Fruit fly (Drosophila melanogaster) whole organism, prepupa: Measurements from ENCODE around the gene bnb.

Source experiments
- CG10631 ChIP-seq: fragments of 200-800 bp; sonication (Bioruptor generic); optimal IDR thresholded peaks from 2 replicates; lab custom pipeline; 2016; ENCODE audit warnings: missing biosample characterization, missing genetic modification characterization
- CG10669 ChIP-seq: fragments of 200-800 bp; sonication (Bioruptor generic); optimal IDR thresholded peaks from 3 replicates; lab custom pipeline; 2018; ENCODE audit warnings: missing biosample characterization, mild to moderate bottlenecking, missing genetic modification characterization, moderate library complexity
- CG11294 ChIP-seq: fragments of 200-800 bp; sonication (Bioruptor generic); IDR thresholded peaks from 2 replicates; pipeline ENCODE4 v1.3.6; 2022; ENCODE audit warnings: missing biosample characterization, missing genetic modification characterization
- CG11762 ChIP-seq: fragments of 200-800 bp; sonication (Bioruptor generic); optimal IDR thresholded peaks from 3 replicates; lab custom pipeline; 2016; ENCODE audit warnings: missing biosample characterization, missing genetic modification characterization; ENCODE audit not compliant: insufficient read depth
- CG11902 ChIP-seq: fragments of 200-800 bp; sonication (Bioruptor generic); optimal IDR thresholded peaks from 3 replicates; lab custom pipeline; 2016; ENCODE audit warnings: missing biosample characterization, missing genetic modification characterization
- CG1621 ChIP-seq: fragments of 200-800 bp; sonication (Bioruptor generic); optimal IDR thresholded peaks from 3 replicates; lab custom pipeline; 2018; ENCODE audit warnings: missing biosample characterization, mild to moderate bottlenecking, missing genetic modification characterization
- CG3032 ChIP-seq: fragments of 200-800 bp; optimal IDR thresholded peaks from 2 replicates; lab custom pipeline; 2019; ENCODE audit warnings: missing biosample characterization, mild to moderate bottlenecking, missing genetic modification characterization, moderate library complexity
- CG32006 ChIP-seq: fragments of 200-800 bp; sonication (Bioruptor generic); optimal IDR thresholded peaks from 3 replicates; lab custom pipeline; 2017; ENCODE audit warnings: missing biosample characterization, mild to moderate bottlenecking, missing genetic modification characterization
- CG3919 ChIP-seq: fragments of 200-800 bp; sonication (Bioruptor generic); optimal IDR thresholded peaks from 3 replicates; lab custom pipeline; 2016; ENCODE audit warnings: missing biosample characterization, missing genetic modification characterization
- CG4318 ChIP-seq: fragments of 200-800 bp; sonication (Bioruptor generic); optimal IDR thresholded peaks from 3 replicates; lab custom pipeline; 2017; ENCODE audit warnings: missing biosample characterization, mild to moderate bottlenecking, missing genetic modification characterization
- CG6163 ChIP-seq: fragments of 200-800 bp; sonication (Bioruptor generic); IDR thresholded peaks from 3 replicates; pipeline ENCODE4 v1.3.6; 2022; ENCODE audit warnings: missing biosample characterization, missing genetic modification characterization
- CG6276 ChIP-seq: fragments of 200-800 bp; sonication (Bioruptor generic); optimal IDR thresholded peaks from 2 replicates; lab custom pipeline; 2017; ENCODE audit warnings: missing biosample characterization, mild to moderate bottlenecking, missing genetic modification characterization
- CG6792 ChIP-seq: fragments of 200-800 bp; sonication (Bioruptor generic); optimal IDR thresholded peaks from 3 replicates; lab custom pipeline; 2016; ENCODE audit warnings: missing biosample characterization, missing genetic modification characterization
- CG6808 ChIP-seq: fragments of 200-800 bp; sonication (Bioruptor generic); optimal IDR thresholded peaks from 3 replicates; lab custom pipeline; 2017; ENCODE audit warnings: missing biosample characterization, missing genetic modification characterization, mild to moderate bottlenecking, moderate library complexity, missing genetic modification reagents
- CG7368 ChIP-seq: fragments of 200-800 bp; sonication (Bioruptor generic); optimal IDR thresholded peaks from 3 replicates; lab custom pipeline; 2016; ENCODE audit warnings: missing biosample characterization, missing genetic modification characterization
- CG8119 ChIP-seq: fragments of 200-800 bp; sonication (Bioruptor generic); IDR thresholded peaks from 3 replicates; pipeline ENCODE4 v1.3.6; 2022; ENCODE audit warnings: missing biosample characterization, missing genetic modification characterization
- CG8319 ChIP-seq: fragments of 200-800 bp; sonication (Bioruptor generic); optimal IDR thresholded peaks from 3 replicates; lab custom pipeline; 2016; ENCODE audit warnings: missing biosample characterization, missing genetic modification characterization
- CG8632 ChIP-seq: fragments of 200-800 bp; sonication (Bioruptor generic); optimal IDR thresholded peaks from 3 replicates; lab custom pipeline; 2016; ENCODE audit warnings: missing biosample characterization, missing genetic modification characterization
- Eip75B ChIP-seq: fragments of 200-800 bp; sonication (Bioruptor generic); optimal IDR thresholded peaks from 3 replicates; lab custom pipeline; 2016; ENCODE audit warnings: missing biosample characterization, missing genetic modification characterization
- Eip93F ChIP-seq: fragments of 200-800 bp; sonication (Bioruptor generic); optimal IDR thresholded peaks from 2 replicates; lab custom pipeline; 2016; ENCODE audit warnings: missing biosample characterization, mild to moderate bottlenecking, missing genetic modification characterization
- Ets21C ChIP-seq: fragments of 200-800 bp; sonication (Bioruptor generic); optimal IDR thresholded peaks from 3 replicates; lab custom pipeline; 2016; ENCODE audit warnings: missing biosample characterization, missing genetic modification characterization
- Ets96B ChIP-seq: fragments of 200-800 bp; optimal IDR thresholded peaks from 2 replicates; lab custom pipeline; 2019; ENCODE audit warnings: missing biosample characterization, mild to moderate bottlenecking, missing genetic modification characterization, moderate library complexity
- Gug ChIP-seq: fragments of 200-800 bp; sonication (Bioruptor generic); IDR thresholded peaks from 2 replicates; pipeline ENCODE4 v1.3.6; 2022; ENCODE audit warnings: missing biosample characterization, missing genetic modification characterization
- Hr38 ChIP-seq: sonication (Bioruptor generic); optimal IDR thresholded peaks from 2 replicates; lab custom pipeline; 2016; ENCODE audit warnings: missing biosample characterization, missing genetic modification characterization
- Lpt ChIP-seq: fragments of 200-800 bp; sonication (Bioruptor generic); optimal IDR thresholded peaks from 3 replicates; lab custom pipeline; 2016; ENCODE audit warnings: missing biosample characterization, missing genetic modification characterization
- Smox ChIP-seq: fragments of 200-800 bp; sonication (Bioruptor generic); optimal IDR thresholded peaks from 3 replicates; lab custom pipeline; 2016; ENCODE audit warnings: missing biosample characterization, missing genetic modification characterization
- Sox102F ChIP-seq: fragments of 200-800 bp; sonication (Bioruptor generic); optimal IDR thresholded peaks from 2 replicates; lab custom pipeline; 2016; ENCODE audit warnings: missing biosample characterization, mild to moderate bottlenecking, missing genetic modification characterization
- Sox15 ChIP-seq: fragments of 200-800 bp; sonication (Bioruptor generic); optimal IDR thresholded peaks from 3 replicates; lab custom pipeline; 2016; ENCODE audit warnings: missing biosample characterization, missing genetic modification characterization
- achi ChIP-seq: fragments of 200-800 bp; sonication (Bioruptor generic); optimal IDR thresholded peaks from 3 replicates; lab custom pipeline; 2016; ENCODE audit warnings: missing biosample characterization, missing genetic modification characterization
- acj6 ChIP-seq: fragments of 200-800 bp; sonication (Bioruptor generic); optimal IDR thresholded peaks from 3 replicates; lab custom pipeline; 2016; ENCODE audit warnings: missing biosample characterization, missing genetic modification characterization
- dac ChIP-seq: fragments of 200-800 bp; sonication (Bioruptor generic); optimal IDR thresholded peaks from 2 replicates; lab custom pipeline; 2017; ENCODE audit warnings: missing biosample characterization, mild to moderate bottlenecking, missing genetic modification characterization
- dsx ChIP-seq: fragments of 200-800 bp; optimal IDR thresholded peaks from 3 replicates; lab custom pipeline; 2019; ENCODE audit warnings: missing biosample characterization, mild to moderate bottlenecking, missing genetic modification characterization, moderate library complexity; ENCODE audit not compliant: poor library complexity, severe bottlenecking
- esn ChIP-seq: fragments of 200-800 bp; sonication (Bioruptor generic); optimal IDR thresholded peaks from 2 replicates; lab custom pipeline; 2016; ENCODE audit warnings: missing biosample characterization, mild to moderate bottlenecking, missing genetic modification characterization, moderate library complexity
- fd59A ChIP-seq: fragments of 200-800 bp; sonication (Bioruptor generic); optimal IDR thresholded peaks from 2 replicates; lab custom pipeline; 2017; ENCODE audit warnings: missing biosample characterization, mild to moderate bottlenecking, missing genetic modification characterization, missing genetic modification reagents
- lz ChIP-seq: fragments of 200-800 bp; sonication (Bioruptor generic); optimal IDR thresholded peaks from 3 replicates; lab custom pipeline; 2016; ENCODE audit warnings: missing biosample characterization, missing genetic modification characterization
- net ChIP-seq: fragments of 200-800 bp; sonication (Bioruptor generic); optimal IDR thresholded peaks from 3 replicates; lab custom pipeline; 2016; ENCODE audit warnings: missing biosample characterization, missing genetic modification characterization
- pdm3 ChIP-seq: fragments of 200-800 bp; sonication (Bioruptor generic); optimal IDR thresholded peaks from 3 replicates; lab custom pipeline; 2016; ENCODE audit warnings: missing biosample characterization, missing genetic modification characterization
- salr ChIP-seq, 2 experiments: fragments of 200-800 bp; sonication (Bioruptor generic); optimal IDR thresholded peaks; 3 replicates each; lab custom pipeline; 2016 to 2018; ENCODE audit warnings: missing biosample characterization in 2 of 2, missing genetic modification characterization in 2 of 2, mild to moderate bottlenecking in 1 of 2
- spab ChIP-seq: fragments of 200-800 bp; sonication (Bioruptor generic); optimal IDR thresholded peaks from 2 replicates; lab custom pipeline; 2017; ENCODE audit warnings: missing biosample characterization, mild to moderate bottlenecking, missing genetic modification characterization, missing genetic modification reagents
- ss ChIP-seq, 2 experiments: fragments of 200-800 bp; sonication (Bioruptor generic); optimal IDR thresholded peaks; 2 replicates in 1 of 2; 3 replicates in 1 of 2; lab custom pipeline; 2017 to 2018; ENCODE audit warnings: mild to moderate bottlenecking in 2 of 2, missing biosample characterization in 2 of 2, missing genetic modification characterization in 2 of 2, moderate library complexity in 1 of 2
- topi ChIP-seq: fragments of 200-800 bp; sonication (Bioruptor generic); optimal IDR thresholded peaks from 3 replicates; lab custom pipeline; 2016; ENCODE audit warnings: missing biosample characterization, missing genetic modification characterization
- vri ChIP-seq: fragments of 200-800 bp; sonication (Bioruptor generic); optimal IDR thresholded peaks from 3 replicates; lab custom pipeline; 2016; ENCODE audit warnings: missing biosample characterization, mild to moderate bottlenecking, missing genetic modification characterization

The bnb gene

dm6 chrX:18812111-18812510 lies 14.6 kb upstream of the bnb start:
- TF ChIP-seq CG11902 (GFP tag; lab: Kevin White, UChicago) (no peak), acj6 (GFP tag; lab: Kevin White, UChicago) (no peak), CG8632 (GFP tag; lab: Kevin White, UChicago) (no peak)

- no peak for TF ChIP-seq acj6 (GFP tag; lab: Kevin White, UChicago)
- no peak for TF ChIP-seq pdm3
- TF ChIP-seq Ets96B (tag; lab: Kevin White, UChicago) = no peak
- no peak for TF ChIP-seq CG6808 (GFP tag; lab: Kevin White, UChicago)
- no peak for TF ChIP-seq spab (GFP tag; lab: Kevin White, UChicago)
- TF ChIP-seq lz (GFP tag; lab: Kevin White, UChicago) = no peak
- no peak for TF ChIP-seq CG3919
- no peak for TF ChIP-seq CG11762 (GFP tag; lab: Kevin White, UChicago)
- TF ChIP-seq CG7368 (GFP tag; lab: Kevin White, UChicago) = no peak
- TF ChIP-seq esn (GFP tag; lab: Kevin White, UChicago) = no peak
- no peak for TF ChIP-seq vri (GFP tag; lab: Kevin White, UChicago)
These were observed 8.9 kb upstream of the bnb start, which contains the start of gene CG7058 for dm6 chrX:18806365-18806764. CG7058 (plus strand) TSS chrX:18806694.

dm6 chrX:18805036-18805435 lies 7.5 kb upstream of the bnb start:
- TF ChIP-seq Eip93F (GFP tag; lab: Kevin White, UChicago) (no peak), CG11294 (GFP tag; lab: Robert Waterston, UW) (no peak), Smox (GFP tag; lab: Kevin White, UChicago) (no peak), CG8319 (GFP tag; lab: Kevin White, UChicago) (no peak), Ets96B (tag; lab: Kevin White, UChicago) (no peak), dac (GFP tag; lab: Kevin White, UChicago) (no peak), CG8119 (GFP tag; lab: Robert Waterston, UW) (no peak), salr (GFP tag; optimal IDR thresholded peaks at IDR 0.05; lab: Kevin White, UChicago) (no peak), Sox15 (no peak)

- TF ChIP-seq net (GFP tag; lab: Kevin White, UChicago) (no peak), Eip93F (GFP tag; lab: Kevin White, UChicago) (no peak), ss (GFP tag; optimal IDR thresholded peaks at IDR 0.05; lab: Kevin White, UChicago) (peak in 1 of 2 experiments; percentile 39), CG8319 (GFP tag; lab: Kevin White, UChicago) (no peak), CG6808 (GFP tag; lab: Kevin White, UChicago) (no peak), CG6163 (GFP tag; lab: Robert Waterston, UW) (no peak), Ets21C (no peak)
These were observed 3.8 kb upstream of the bnb start for dm6 chrX:18801293-18801692.

- TF ChIP-seq CG32006 (GFP tag; lab: Kevin White, UChicago) (peak; percentile 60), CG1621 (peak; percentile 11), spab (GFP tag; lab: Kevin White, UChicago) (peak; percentile 42), CG4318 (GFP tag; lab: Kevin White, UChicago) (no peak), Hr38 (GFP tag; lab: Kevin White, UChicago) (no peak), achi (peak; percentile 51), CG6276 (GFP tag; lab: Kevin White, UChicago) (peak; percentile 34), Eip75B (GFP tag; lab: Kevin White, UChicago) (peak; percentile 51), fd59A (GFP tag; lab: Kevin White, UChicago) (peak; percentile 42), CG7368 (GFP tag; lab: Kevin White, UChicago) (no peak), CG6792 (GFP tag; lab: Kevin White, UChicago) (no peak), dsx (GFP tag; lab: Kevin White, UChicago) (peak; percentile 36), CG11762 (GFP tag; lab: Kevin White, UChicago) (no peak), Lpt (peak; percentile 36), acj6 (GFP tag; lab: Kevin White, UChicago) (peak; percentile 28), topi (GFP tag; lab: Kevin White, UChicago) (no peak), Gug (GFP tag; lab: Robert Waterston, UW) (0 out of 2 replicates have a peak, but pooled peaks have one; percentile 21), Sox102F (GFP tag; lab: Kevin White, UChicago) (no peak), CG3032 (tag; lab: Kevin White, UChicago) (peak; percentile 63), CG6163 (GFP tag; lab: Robert Waterston, UW) (peak; percentile 30; the same call in 1 of the 3 replicates), Ets96B (tag; lab: Kevin White, UChicago) (peak; percentile 49), salr (GFP tag; optimal IDR thresholded peaks at IDR 0.05; lab: Kevin White, UChicago) (peak; percentile 17 to 52), CG10631 (GFP tag; lab: Kevin White, UChicago) (peak; percentile 67), CG10669 (GFP tag; lab: Kevin White, UChicago) (peak; percentile 38)
These were observed 2.7 kb upstream of the bnb start for dm6 chrX:18800167-18800566.
